Worm (Caenorhabditis elegans): ENCODE results near the gene T22B2.1.

The T22B2.1 gene

ce11 chrX:3969353-3969752 is 43.5 kb downstream of the T22B2.1 start (continued):
- TF ChIP-seq egl-27 (tag; optimal IDR thresholded peaks at IDR 0.05) (no peak), skn-1 (tag; optimal IDR thresholded peaks at IDR 0.05) (no peak), zag-1 (tag; optimal IDR thresholded peaks at IDR 0.05) (no peak), unc-39 (tag; optimal IDR thresholded peaks at IDR 0.05) (no peak), ZK546.5 (tag; optimal IDR thresholded peaks at IDR 0.05) (no peak), nhr-11 (tag; optimal IDR thresholded peaks at IDR 0.05) (no peak), nhr-67 (tag; optimal IDR thresholded peaks at IDR 0.05) (no peak)

- TF ChIP-seq mdl-1 (tag; optimal IDR thresholded peaks at IDR 0.05): no peak
- TF ChIP-seq pqm-1 (tag; optimal IDR thresholded peaks at IDR 0.05): peak; percentile 47
- no peak for TF ChIP-seq ZK546.5 (tag; optimal IDR thresholded peaks at IDR 0.05)
- no peak for TF ChIP-seq eor-1 (tag; optimal IDR thresholded peaks at IDR 0.05)
- no peak for TF ChIP-seq zag-1 (tag; optimal IDR thresholded peaks at IDR 0.05)
- TF ChIP-seq nhr-77 (tag; optimal IDR thresholded peaks at IDR 0.05): peak; percentile 31
- TF ChIP-seq nfya-1 (tag; optimal IDR thresholded peaks at IDR 0.05; ENCODE audit: insufficient read depth): peak; percentile 64
- TF ChIP-seq egl-27 (tag; optimal IDR thresholded peaks at IDR 0.05): peak; percentile 69
- TF ChIP-seq ztf-4 (tag; optimal IDR thresholded peaks at IDR 0.05): no peak
- no peak for TF ChIP-seq nhr-67 (tag; optimal IDR thresholded peaks at IDR 0.05)
- TF ChIP-seq tbx-2 (tag; optimal IDR thresholded peaks at IDR 0.05): peak; percentile 53
- no peak for TF ChIP-seq fkh-10 (GFP tag; optimal IDR thresholded peaks at IDR 0.05)
- peak; percentile 45 for TF ChIP-seq unc-62 (GFP tag; optimal IDR thresholded peaks at IDR 0.05)
- no peak for TF ChIP-seq nhr-76 (tag; optimal IDR thresholded peaks at IDR 0.05)
- TF ChIP-seq nhr-43 (tag; optimal IDR thresholded peaks at IDR 0.05; ENCODE audit: poor library complexity, severe bottlenecking): peak; percentile 49
- no peak for TF ChIP-seq R02D3.7 (tag; optimal IDR thresholded peaks at IDR 0.05)
- TF ChIP-seq mml-1 (tag; optimal IDR thresholded peaks at IDR 0.05): no peak
- no peak for TF ChIP-seq lin-15B (tag; optimal IDR thresholded peaks at IDR 0.05)
- TF ChIP-seq ceh-28 (tag; optimal IDR thresholded peaks at IDR 0.05): no peak
- TF ChIP-seq nhr-237 (tag; optimal IDR thresholded peaks at IDR 0.05): no peak
- no peak for TF ChIP-seq daf-12 (tag; optimal IDR thresholded peaks at IDR 0.05)
- TF ChIP-seq elt-2 (tag; optimal IDR thresholded peaks at IDR 0.05): peak; percentile 50
- TF ChIP-seq snpc-4 (tag; optimal IDR thresholded peaks at IDR 0.05): no peak
- TF ChIP-seq nhr-25 (tag; optimal IDR thresholded peaks at IDR 0.05): peak; percentile 76
- no peak for TF ChIP-seq ceh-16 (tag; optimal IDR thresholded peaks at IDR 0.05)
- TF ChIP-seq ceh-9 (tag; optimal IDR thresholded peaks at IDR 0.05): no peak
- no peak for TF ChIP-seq nhr-12 (tag; optimal IDR thresholded peaks at IDR 0.05)
- no peak for TF ChIP-seq nhr-28 (tag; optimal IDR thresholded peaks at IDR 0.05)
- TF ChIP-seq jun-1 (tag; optimal IDR thresholded peaks at IDR 0.05): peak; percentile 74
- peak; percentile 11 for TF ChIP-seq ama-1 (optimal IDR thresholded peaks at IDR 0.05)
- TF ChIP-seq egl-5 (tag; optimal IDR thresholded peaks at IDR 0.05): peak; percentile 73
- TF ChIP-seq sea-2 (GFP tag; optimal IDR thresholded peaks at IDR 0.05): peak; percentile 41
- TF ChIP-seq pha-4 (tag; optimal IDR thresholded peaks at IDR 0.05): peak; percentile 49
- no peak for TF ChIP-seq nhr-11 (tag; optimal IDR thresholded peaks at IDR 0.05)
- TF ChIP-seq lsy-12 (tag; optimal IDR thresholded peaks at IDR 0.05): peak; percentile 74
- TF ChIP-seq elt-3 (tag; optimal IDR thresholded peaks at IDR 0.05): no peak
- TF ChIP-seq fos-1 (tag; optimal IDR thresholded peaks at IDR 0.05): peak; percentile 25
- TF ChIP-seq nhr-23 (tag; optimal IDR thresholded peaks at IDR 0.05): peak; percentile 39
- peak; percentile 51 for TF ChIP-seq hmg-11 (tag; optimal IDR thresholded peaks at IDR 0.05)
- peak; percentile 65 for TF ChIP-seq lin-39 (tag; optimal IDR thresholded peaks at IDR 0.05)
- no peak for TF ChIP-seq ztf-11 (tag; optimal IDR thresholded peaks at IDR 0.05)
- no peak for TF ChIP-seq skn-1 (tag; optimal IDR thresholded peaks at IDR 0.05)
- peak; percentile 4 for TF ChIP-seq unc-39 (tag; optimal IDR thresholded peaks at IDR 0.05)
- TF ChIP-seq aly-2 (tag; optimal IDR thresholded peaks at IDR 0.05): no peak
- no peak for TF ChIP-seq elt-1 (tag; optimal IDR thresholded peaks at IDR 0.05)
- TF ChIP-seq ceh-82 (tag; optimal IDR thresholded peaks at IDR 0.05): peak; percentile 14
- no peak for TF ChIP-seq fkh-2 (tag; optimal IDR thresholded peaks at IDR 0.05)
Measured at ce11 chrX:3969980-3970403, 44.1 kb downstream of the T22B2.1 start.
